Worm (Caenorhabditis elegans) whole organism, young adult: ENCODE data around the gene hch-1.

Experiments
- B0336.3 ChIP-seq: fragments of 200-800 bp; sonication (Bioruptor generic); IDR thresholded peaks from 2 replicates; pipeline ENCODE4 v1.3.6; 2022; ENCODE audit warnings: missing genetic modification characterization, missing compliant biosample characterization
- F10E7.11 ChIP-seq: sonication (generic microtip); optimal IDR thresholded peaks from 2 replicates; lab custom pipeline; 2017; ENCODE audit warnings: mild to moderate bottlenecking, missing genetic modification characterization, moderate library complexity, missing compliant biosample characterization
- F22D6.2 ChIP-seq: sonication (generic microtip); optimal IDR thresholded peaks from 2 replicates; lab custom pipeline; 2016; ENCODE audit warnings: mild to moderate bottlenecking, missing genetic modification characterization, missing compliant biosample characterization
- F37B4.10 ChIP-seq: fragments of 200-800 bp; sonication (Bioruptor generic); IDR thresholded peaks from 2 replicates; pipeline ENCODE4 v1.3.6; 2022; ENCODE audit warnings: missing genetic modification characterization, missing compliant biosample characterization
- F57C9.4 ChIP-seq: sonication (generic microtip); optimal IDR thresholded peaks from 2 replicates; lab custom pipeline; 2017; ENCODE audit warnings: mild to moderate bottlenecking, missing genetic modification characterization, missing compliant biosample characterization
- K11D2.4 ChIP-seq: fragments of 200-800 bp; sonication (Bioruptor generic); IDR thresholded peaks from 2 replicates; pipeline ENCODE4 v1.3.6; 2022; ENCODE audit warnings: missing genetic modification reagents, missing genetic modification characterization, missing compliant biosample characterization
- aptf-2 ChIP-seq: fragments of 200-800 bp; sonication (Bioruptor generic); conservative IDR thresholded peaks from 2 replicates; pipeline ENCODE4 v1.3.6; 2022; ENCODE audit warnings: missing genetic modification reagents, missing genetic modification characterization, missing compliant biosample characterization
- atf-7 ChIP-seq: sonication (generic microtip); optimal IDR thresholded peaks from 2 replicates; lab custom pipeline; 2017; ENCODE audit warnings: mild to moderate bottlenecking, missing genetic modification characterization, missing compliant biosample characterization
- athp-1 ChIP-seq: sonication (generic microtip); optimal IDR thresholded peaks from 2 replicates; lab custom pipeline; 2017; ENCODE audit warnings: mild to moderate bottlenecking, missing genetic modification characterization, missing compliant biosample characterization
- attf-6 ChIP-seq: fragments of 200-800 bp; sonication (Bioruptor generic); IDR thresholded peaks from 2 replicates; pipeline ENCODE4 v1.3.6; 2022; ENCODE audit warnings: missing genetic modification reagents, missing genetic modification characterization, missing compliant biosample characterization
- efl-1 ChIP-seq: fragments of 150-350 bp; optimal IDR thresholded peaks from 2 replicates; lab custom pipeline; 2014; ENCODE audit warnings: missing biosample characterization, missing genetic modification reagents, missing genetic modification characterization
- ekl-4 ChIP-seq: fragments of 200-800 bp; sonication (Bioruptor generic); IDR thresholded peaks from 2 replicates; pipeline ENCODE4 v1.3.6; 2022; ENCODE audit warnings: missing genetic modification reagents, missing genetic modification characterization, missing compliant biosample characterization
- gei-17 ChIP-seq: fragments of 200-800 bp; sonication (Bioruptor generic); optimal IDR thresholded peaks from 2 replicates; lab custom pipeline; 2018; ENCODE audit warnings: mild to moderate bottlenecking, missing genetic modification characterization, missing compliant biosample characterization
- hlh-26 ChIP-seq: fragments of 200-800 bp; sonication (Bioruptor generic); conservative IDR thresholded peaks from 2 replicates; pipeline ENCODE4 v1.3.6; 2022; ENCODE audit warnings: missing genetic modification reagents, missing genetic modification characterization, missing compliant biosample characterization
- hmg-20 ChIP-seq: fragments of 200-800 bp; sonication (Bioruptor generic); IDR thresholded peaks from 2 replicates; pipeline ENCODE4 v1.3.6; 2022; ENCODE audit warnings: missing genetic modification reagents, missing genetic modification characterization, missing compliant biosample characterization
- lin-35 ChIP-seq, 3 experiments: fragments of 150-350 bp in 2 of 3; sonication (generic microtip) in 1 of 3; optimal IDR thresholded peaks; 2 replicates each; lab custom pipeline; 2014 to 2018; ENCODE audit warnings: missing biosample characterization in 3 of 3, missing genetic modification characterization in 3 of 3, missing genetic modification reagents in 3 of 3
- lir-1 ChIP-seq: fragments of 200-800 bp; sonication (Bioruptor generic); conservative IDR thresholded peaks from 2 replicates; pipeline ENCODE4 v1.3.6; 2022; ENCODE audit warnings: missing genetic modification reagents, missing genetic modification characterization, missing compliant biosample characterization
- mcd-1 ChIP-seq: fragments of 200-800 bp; sonication (Bioruptor generic); IDR thresholded peaks from 2 replicates; pipeline ENCODE4 v1.3.6; 2022; ENCODE audit warnings: missing genetic modification reagents, missing genetic modification characterization, missing compliant biosample characterization
- mxl-1 ChIP-seq: sonication (generic microtip); optimal IDR thresholded peaks from 2 replicates; lab custom pipeline; 2016; ENCODE audit warnings: missing genetic modification characterization, missing compliant biosample characterization
- nfya-1 ChIP-seq: sonication (generic microtip); optimal IDR thresholded peaks from 2 replicates; lab custom pipeline; 2017; ENCODE audit warnings: antibody characterized with exemption, missing compliant biosample characterization, missing genetic modification characterization, borderline replicate concordance; ENCODE audit not compliant: insufficient read depth
- nfya-2 ChIP-seq: fragments of 200-800 bp; sonication (Bioruptor generic); IDR thresholded peaks from 2 replicates; pipeline ENCODE4 v1.3.6; 2022; ENCODE audit warnings: missing genetic modification reagents, missing genetic modification characterization, missing compliant biosample characterization
- nfyb-1 ChIP-seq: fragments of 200-800 bp; sonication (Bioruptor generic); IDR thresholded peaks from 2 replicates; pipeline ENCODE4 v1.3.6; 2022; ENCODE audit warnings: missing genetic modification reagents, missing genetic modification characterization, missing compliant biosample characterization
- nhr-179 ChIP-seq: sonication (generic microtip); optimal IDR thresholded peaks from 2 replicates; lab custom pipeline; 2016; ENCODE audit warnings: mild to moderate bottlenecking, missing genetic modification characterization, missing compliant biosample characterization
- nhr-80 ChIP-seq: sonication (generic microtip); optimal IDR thresholded peaks from 2 replicates; lab custom pipeline; 2016; ENCODE audit warnings: missing genetic modification characterization, missing compliant biosample characterization
- nhr-90 ChIP-seq: sonication (generic microtip); optimal IDR thresholded peaks from 2 replicates; lab custom pipeline; 2016; ENCODE audit warnings: missing genotype, mild to moderate bottlenecking, missing genetic modification characterization, missing compliant biosample characterization
- snpc-3.4 ChIP-seq: sonication (generic microtip); optimal IDR thresholded peaks from 2 replicates; lab custom pipeline; 2017; ENCODE audit warnings: missing genetic modification characterization, mild to moderate bottlenecking, missing compliant biosample characterization, antibody characterized with exemption, moderate library complexity, missing genotype, missing genetic modification reagents
- snpc-4 ChIP-seq, 5 experiments: fragments of 150-350 bp in 1 of 5; sonication (generic microtip) in 4 of 5; optimal IDR thresholded peaks; 2 replicates each; lab custom pipeline; 2014 to 2018; ENCODE audit warnings: missing genetic modification characterization in 5 of 5, missing biosample characterization in 3 of 5, antibody characterized with exemption in 2 of 5, mild to moderate bottlenecking in 2 of 5, missing compliant biosample characterization in 2 of 5, missing genotype in 2 of 5, moderate library complexity in 2 of 5, missing genetic modification reagents in 1 of 5
- somi-1 ChIP-seq: fragments of 200-800 bp; sonication (Bioruptor generic); optimal IDR thresholded peaks from 2 replicates; lab custom pipeline; 2018; ENCODE audit warnings: mild to moderate bottlenecking, missing genetic modification characterization, missing compliant biosample characterization
- tbp1 ChIP-seq: fragments of 200-800 bp; sonication (Bioruptor generic); optimal IDR thresholded peaks from 2 replicates; lab custom pipeline; 2018; ENCODE audit warnings: mild to moderate bottlenecking, missing genetic modification characterization, missing compliant biosample characterization
- unc-130 ChIP-seq: sonication (generic microtip); optimal IDR thresholded peaks from 2 replicates; lab custom pipeline; 2016; ENCODE audit warnings: missing genetic modification reagents, missing genetic modification characterization, missing compliant biosample characterization
- unc-62 ChIP-seq: fragments of 150-350 bp; optimal IDR thresholded peaks from 2 replicates; lab custom pipeline; 2014; ENCODE audit warnings: missing biosample characterization, missing genetic modification reagents, missing genetic modification characterization
- zfh-2 ChIP-seq: fragments of 200-800 bp; sonication (Bioruptor generic); conservative IDR thresholded peaks from 2 replicates; pipeline ENCODE4 v1.3.6; 2022; ENCODE audit warnings: missing genetic modification reagents, missing genetic modification characterization, missing compliant biosample characterization
- ztf-22 ChIP-seq: fragments of 200-800 bp; sonication (Bioruptor generic); optimal IDR thresholded peaks from 2 replicates; lab custom pipeline; 2018; ENCODE audit warnings: mild to moderate bottlenecking, missing genetic modification characterization, moderate library complexity, missing compliant biosample characterization
- ztf-25 ChIP-seq: fragments of 200-800 bp; sonication (Bioruptor generic); IDR thresholded peaks from 2 replicates; pipeline ENCODE4 v1.3.6; 2022; ENCODE audit warnings: missing genetic modification reagents, missing genetic modification characterization, missing compliant biosample characterization

Gene hch-1

DNA sequence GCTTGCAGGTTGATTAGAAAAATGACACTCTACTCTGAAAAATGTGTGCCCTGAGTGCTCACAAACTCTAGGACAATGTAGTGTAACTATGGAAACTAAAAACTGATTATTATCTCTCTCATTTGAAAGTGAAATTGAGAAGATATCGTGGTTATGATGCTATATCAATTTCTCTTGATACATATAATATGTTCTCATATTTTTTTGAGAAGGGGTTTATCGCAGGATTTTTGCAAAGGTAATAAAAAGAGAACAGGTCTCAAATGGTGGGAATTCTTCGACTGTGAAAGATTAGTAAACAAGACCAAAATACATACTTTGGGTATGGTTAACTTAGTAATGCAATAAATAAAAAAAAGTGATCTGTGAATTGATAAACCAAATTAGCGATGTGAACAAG, 37.8 kb upstream of the hch-1 start:
- no peak for TF ChIP-seq nfya-2
- no peak for TF ChIP-seq ekl-4
- no peak for TF ChIP-seq F10E7.11 (tag; lab: Kevin White, UChicago)
- TF ChIP-seq, all 124 proteins: peak for 0

DNA sequence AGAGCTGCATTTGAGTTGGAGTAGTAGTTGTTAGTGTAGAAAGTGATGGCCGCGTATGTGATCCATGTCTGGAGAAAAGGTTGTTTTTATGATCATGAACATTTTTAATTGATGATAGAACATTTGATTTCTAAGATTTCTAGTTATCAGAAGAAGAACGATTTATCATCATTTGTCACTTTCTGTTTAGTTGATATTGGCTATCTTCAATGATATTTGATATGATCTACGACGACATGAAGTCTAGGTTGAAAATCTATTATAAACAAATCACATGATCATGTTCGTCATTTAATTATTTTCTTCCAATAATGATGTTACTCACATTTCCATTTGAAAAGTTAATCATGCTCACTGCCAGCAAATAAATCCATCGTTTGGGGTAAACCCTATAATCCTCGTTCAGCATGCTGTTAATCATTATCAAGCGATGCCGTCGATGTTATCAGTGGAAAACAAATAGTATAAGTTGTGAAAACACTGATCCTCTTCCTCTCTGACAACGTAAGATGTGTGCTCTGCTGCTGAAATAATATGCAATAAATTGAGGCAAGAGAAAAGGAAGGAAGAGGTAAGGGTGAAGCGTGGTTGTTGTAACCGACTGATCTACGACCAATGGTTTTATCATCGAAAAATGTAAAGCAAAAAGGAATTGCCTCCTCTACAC, 37.3 kb upstream of the hch-1 start:
- peak; percentile 51 for TF ChIP-seq nhr-80 (tag; lab: Kevin White, UChicago)
- no peak for TF ChIP-seq unc-130 (GFP tag; lab: Kevin White, UChicago)
- TF ChIP-seq unc-62 (GFP tag; lab: Kevin White, UChicago), result peak; percentile 10

ce11 chrX:14736220-14736619, 36.4 kb upstream of the hch-1 start:
- TF ChIP-seq snpc-4 (GFP tag; optimal IDR thresholded peaks at IDR 0.05; lab: Kevin White, UChicago) (no peak), snpc-4 (tag; optimal IDR thresholded peaks at IDR 0.05; lab: Kevin White, UChicago) (peak in 2 of 4 experiments; percentile 58 to 81), ztf-25 (no peak)

DNA sequence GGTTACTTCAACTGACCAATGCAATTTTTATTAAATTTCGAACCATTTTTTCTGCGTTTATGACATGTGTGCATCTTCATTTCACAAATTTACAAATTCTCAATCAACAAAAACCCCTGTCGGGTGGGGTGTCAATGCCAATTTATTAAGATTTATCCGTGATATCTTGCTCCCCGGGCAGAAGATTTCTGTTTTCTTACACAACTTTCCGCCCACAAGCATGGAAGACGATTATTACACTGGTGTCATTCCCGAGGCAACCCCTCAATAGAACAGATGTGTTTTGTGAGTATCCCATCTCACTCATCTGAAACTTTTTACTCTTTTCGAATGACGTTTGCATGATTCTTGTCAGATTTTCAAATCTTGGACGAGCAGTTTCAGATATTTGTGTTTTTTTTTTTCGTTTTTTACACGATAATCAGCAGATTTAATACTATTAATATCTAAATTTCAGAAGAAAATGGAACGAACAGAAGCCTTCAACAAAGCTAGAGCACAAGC, 32.1 kb upstream of the hch-1 start, which contains the start of gene F33C8.4:
TSS of gene F33C8.4 (plus strand) at position 454 of the 504 bp plus-strand sequence.
- TF ChIP-seq lir-1 (GFP tag; lab: Robert Waterston, UW), result no peak
- no peak for TF ChIP-seq F22D6.2 (tag; lab: Kevin White, UChicago)
- TF ChIP-seq attf-6 (GFP tag; lab: Robert Waterston, UW), result no peak
- no peak for TF ChIP-seq lin-35 (GFP tag; optimal IDR thresholded peaks at IDR 0.05; lab: Kevin White, UChicago)
- TF ChIP-seq mxl-1, result no peak
- no peak for TF ChIP-seq K11D2.4 (GFP tag; lab: Robert Waterston, UW)
- no peak for TF ChIP-seq atf-7 (tag; lab: Kevin White, UChicago)
- TF ChIP-seq nfyb-1 (GFP tag; lab: Robert Waterston, UW), result no peak
- TF ChIP-seq somi-1 (GFP tag; lab: Kevin White, UChicago), result no peak
- no peak for TF ChIP-seq B0336.3 (GFP tag; lab: Robert Waterston, UW)
- no peak for TF ChIP-seq F57C9.4
- TF ChIP-seq F37B4.10 (GFP tag; lab: Robert Waterston, UW), result no peak
- TF ChIP-seq ztf-25, result no peak

DNA sequence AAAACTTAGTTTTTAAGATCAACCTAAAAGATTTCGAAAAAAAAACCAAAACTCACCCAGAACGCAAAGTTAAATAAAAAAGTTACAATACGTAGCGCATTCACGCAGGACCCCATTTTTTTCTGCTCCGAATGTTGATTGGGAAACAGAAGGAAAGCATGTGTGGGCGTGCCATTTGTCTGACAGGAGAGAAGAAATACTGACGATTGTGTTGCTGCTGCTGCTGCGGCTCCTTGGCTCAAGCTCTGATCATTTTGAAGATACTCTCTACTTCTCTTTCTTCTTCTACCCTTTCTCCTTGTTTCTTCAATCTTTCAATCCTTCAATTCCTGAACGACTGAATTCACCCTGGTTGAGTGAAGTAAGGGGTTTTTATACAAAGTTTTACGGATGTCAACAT, 29.5 kb upstream of the hch-1 start, which contains the start of gene tsp-8:
TSS of gene tsp-8 (minus strand) at position 185 of the 400 bp plus-strand sequence.
- TF ChIP-seq snpc-3.4 (tag; lab: Kevin White, UChicago) (no peak), athp-1 (no peak), efl-1 (GFP tag; lab: Kevin White, UChicago) (no peak), hlh-26 (GFP tag; lab: Robert Waterston, UW) (no peak), mcd-1 (no peak), F57C9.4 (no peak), hmg-20 (GFP tag; lab: Robert Waterston, UW) (no peak), nhr-179 (no peak), gei-17 (no peak), aptf-2 (GFP tag; lab: Robert Waterston, UW) (no peak), tbp1 (GFP tag; lab: Kevin White, UChicago) (no peak), zfh-2 (GFP tag; lab: Robert Waterston, UW) (no peak), nfya-1 (tag; lab: Kevin White, UChicago) (no peak), ekl-4 (no peak), ztf-22 (no peak), nhr-90 (tag; lab: Kevin White, UChicago) (no peak)
- TF ChIP-seq, all 124 proteins: peak for 0
